Fruit fly (Drosophila melanogaster) whole organism, embryonic: Measurements from ENCODE around the gene CG15534.

Experiments
- Atf-2 ChIP-seq: fragments of 200-800 bp; sonication (Bioruptor generic); optimal IDR thresholded peaks from 2 replicates; lab custom pipeline; 2016; ENCODE audit warnings: missing biosample characterization, missing genetic modification characterization
- Atf3 ChIP-seq: fragments of 200-800 bp; sonication (Bioruptor generic); optimal IDR thresholded peaks from 3 replicates; lab custom pipeline; 2016; ENCODE audit warnings: missing biosample characterization, missing genetic modification characterization
- CG10209 ChIP-seq: fragments of 200-800 bp; sonication (Bioruptor generic); optimal IDR thresholded peaks from 3 replicates; lab custom pipeline; 2017; ENCODE audit warnings: missing biosample characterization, mild to moderate bottlenecking, missing genetic modification characterization, missing genetic modification reagents
- CG10462 ChIP-seq: fragments of 200-800 bp; sonication (Bioruptor generic); optimal IDR thresholded peaks from 2 replicates; lab custom pipeline; 2016; ENCODE audit warnings: missing biosample characterization, missing genetic modification characterization
- CG11695 ChIP-seq: fragments of 200-800 bp; sonication (Bioruptor generic); IDR thresholded peaks from 3 replicates; pipeline ENCODE4 v1.3.6; 2022; ENCODE audit warnings: missing biosample characterization, missing genetic modification characterization
- CG1233 ChIP-seq: fragments of 200-800 bp; sonication (Bioruptor generic); optimal IDR thresholded peaks from 4 replicates; lab custom pipeline; 2018; ENCODE audit warnings: missing biosample characterization, mild to moderate bottlenecking, missing genetic modification characterization
- CG12391 ChIP-seq: fragments of 200-800 bp; sonication (Bioruptor generic); optimal IDR thresholded peaks from 3 replicates; lab custom pipeline; 2018; ENCODE audit warnings: missing biosample characterization, mild to moderate bottlenecking, missing genetic modification characterization, moderate library complexity
- CG12942 ChIP-seq: fragments of 200-800 bp; sonication (Bioruptor generic); optimal IDR thresholded peaks from 3 replicates; lab custom pipeline; 2016; ENCODE audit warnings: missing biosample characterization, missing genetic modification characterization
- CG13624 ChIP-seq: fragments of 200-800 bp; sonication (Bioruptor generic); optimal IDR thresholded peaks from 2 replicates; lab custom pipeline; 2016; ENCODE audit warnings: missing biosample characterization, missing genetic modification characterization
- CG15011 ChIP-seq: fragments of 200-800 bp; sonication (Bioruptor generic); optimal IDR thresholded peaks from 3 replicates; lab custom pipeline; 2018; ENCODE audit warnings: missing biosample characterization, mild to moderate bottlenecking, missing genetic modification characterization
- CG1602 ChIP-seq: fragments of 200-800 bp; sonication (Bioruptor generic); optimal IDR thresholded peaks from 3 replicates; lab custom pipeline; 2016; ENCODE audit warnings: missing biosample characterization, missing genetic modification characterization
- CG16813 ChIP-seq: fragments of 200-800 bp; sonication (Bioruptor generic); IDR thresholded peaks from 3 replicates; pipeline ENCODE4 v1.3.6; 2022; ENCODE audit warnings: missing biosample characterization, missing genetic modification characterization; ENCODE audit not compliant: partially characterized antibody
- CG18262 ChIP-seq: fragments of 200-800 bp; optimal IDR thresholded peaks from 3 replicates; lab custom pipeline; 2019; ENCODE audit warnings: missing biosample characterization, mild to moderate bottlenecking, missing genetic modification characterization, moderate library complexity
- CG2116 ChIP-seq: fragments of 200-800 bp; sonication (Bioruptor generic); optimal IDR thresholded peaks from 3 replicates; lab custom pipeline; 2018; ENCODE audit warnings: missing biosample characterization, mild to moderate bottlenecking, missing genetic modification characterization
- CG2129 ChIP-seq: fragments of 200-800 bp; sonication (Bioruptor generic); IDR thresholded peaks from 2 replicates; pipeline ENCODE4 v1.3.6; 2022; ENCODE audit warnings: missing biosample characterization, missing genetic modification characterization; ENCODE audit not compliant: partially characterized antibody
- CG31365 ChIP-seq: fragments of 200-800 bp; sonication (Bioruptor generic); optimal IDR thresholded peaks from 2 replicates; lab custom pipeline; 2018; ENCODE audit warnings: missing biosample characterization, mild to moderate bottlenecking, missing genetic modification characterization
- CG4617 ChIP-seq: fragments of 200-800 bp; sonication (Bioruptor generic); optimal IDR thresholded peaks from 3 replicates; lab custom pipeline; 2016; ENCODE audit warnings: missing biosample characterization, missing genetic modification characterization, borderline replicate concordance
- CG4730 ChIP-seq: fragments of 200-800 bp; sonication (Bioruptor generic); IDR thresholded peaks from 2 replicates; pipeline ENCODE4 v1.3.6; 2022; ENCODE audit warnings: missing biosample characterization, missing genetic modification characterization
- CG7839 ChIP-seq: fragments of 200-800 bp; sonication (Bioruptor generic); optimal IDR thresholded peaks from 3 replicates; lab custom pipeline; 2018; ENCODE audit warnings: missing biosample characterization, mild to moderate bottlenecking, missing genetic modification characterization, moderate library complexity
- CG8359 ChIP-seq: fragments of 200-800 bp; sonication (Bioruptor generic); optimal IDR thresholded peaks from 2 replicates; lab custom pipeline; 2017; ENCODE audit warnings: missing biosample characterization, mild to moderate bottlenecking, missing genetic modification characterization, borderline replicate concordance
- CG8478 ChIP-seq: fragments of >200 bp; optimal IDR thresholded peaks from 2 replicates; lab custom pipeline; 2018
- CG8924 ChIP-seq: fragments of 200-800 bp; optimal IDR thresholded peaks from 3 replicates; lab custom pipeline; 2019; ENCODE audit warnings: missing biosample characterization, mild to moderate bottlenecking, missing genetic modification characterization, moderate library complexity
- CG8944 ChIP-seq: fragments of 200-800 bp; sonication (Bioruptor generic); optimal IDR thresholded peaks from 3 replicates; lab custom pipeline; 2016; ENCODE audit warnings: missing biosample characterization, missing genetic modification characterization
- CG9817 ChIP-seq: fragments of 200-800 bp; sonication (Bioruptor generic); optimal IDR thresholded peaks from 2 replicates; lab custom pipeline; 2018; ENCODE audit warnings: missing biosample characterization, mild to moderate bottlenecking, missing genetic modification characterization, moderate library complexity
- Dbx ChIP-seq: fragments of 200-800 bp; sonication (Bioruptor generic); IDR thresholded peaks from 3 replicates; pipeline ENCODE4 v1.3.6; 2022; ENCODE audit warnings: missing biosample characterization, missing genetic modification characterization
- Dll ChIP-seq: fragments of 200-800 bp; sonication (Bioruptor generic); IDR thresholded peaks from 4 replicates; pipeline ENCODE4 v1.3.6; 2022; ENCODE audit warnings: missing biosample characterization, missing genetic modification characterization; ENCODE audit not compliant: partially characterized antibody
- Doc2 ChIP-seq: fragments of 200-800 bp; sonication (Bioruptor generic); IDR thresholded peaks from 2 replicates; pipeline ENCODE4 v1.3.6; 2022; ENCODE audit warnings: missing biosample characterization, missing genetic modification characterization
- HHEX ChIP-seq: fragments of 200-800 bp; sonication (Bioruptor generic); optimal IDR thresholded peaks from 3 replicates; lab custom pipeline; 2017; ENCODE audit warnings: missing biosample characterization, mild to moderate bottlenecking, missing genetic modification characterization, missing genetic modification reagents
- Neu2 ChIP-seq: fragments of 200-800 bp; sonication (Bioruptor generic); optimal IDR thresholded peaks from 3 replicates; lab custom pipeline; 2016; ENCODE audit warnings: missing biosample characterization, missing genetic modification characterization, borderline replicate concordance
- Poxn ChIP-seq: fragments of 200-800 bp; sonication (Bioruptor generic); IDR thresholded peaks from 2 replicates; pipeline ENCODE4 v1.3.6; 2022; ENCODE audit warnings: missing biosample characterization, missing genetic modification characterization
- Rx ChIP-seq: fragments of 200-800 bp; sonication (Bioruptor generic); IDR thresholded peaks from 2 replicates; pipeline ENCODE4 v1.3.6; 2022; ENCODE audit warnings: missing biosample characterization, missing genetic modification characterization
- Scr ChIP-seq: fragments of 200-800 bp; sonication (Bioruptor generic); IDR thresholded peaks from 2 replicates; pipeline ENCODE4 v1.3.6; 2022; ENCODE audit warnings: missing biosample characterization, missing genetic modification characterization; ENCODE audit not compliant: partially characterized antibody
- Tbp ChIP-seq: fragments of >200 bp; optimal IDR thresholded peaks from 2 replicates; lab custom pipeline; 2018; ENCODE audit warnings: missing biosample characterization, missing genetic modification characterization
- Usf ChIP-seq: fragments of 200-800 bp; sonication (Bioruptor generic); optimal IDR thresholded peaks from 2 replicates; lab custom pipeline; 2017; ENCODE audit warnings: missing genotype, missing biosample characterization, missing genetic modification characterization
- ase ChIP-seq: fragments of 200-800 bp; sonication (Bioruptor generic); IDR thresholded peaks from 3 replicates; pipeline ENCODE4 v1.3.6; 2022; ENCODE audit warnings: missing biosample characterization, missing genetic modification characterization
- disco-r ChIP-seq: fragments of 200-800 bp; sonication (Bioruptor generic); optimal IDR thresholded peaks from 2 replicates; lab custom pipeline; 2016; ENCODE audit warnings: missing biosample characterization, missing genetic modification characterization
- gsb-n ChIP-seq: fragments of 200-800 bp; sonication (Bioruptor generic); optimal IDR thresholded peaks from 3 replicates; lab custom pipeline; 2018; ENCODE audit warnings: missing biosample characterization, mild to moderate bottlenecking, missing genetic modification characterization
- kah ChIP-seq: fragments of 200-800 bp; sonication (Bioruptor generic); optimal IDR thresholded peaks from 2 replicates; lab custom pipeline; 2018; ENCODE audit warnings: missing biosample characterization, mild to moderate bottlenecking, missing genetic modification characterization
- ken ChIP-seq: fragments of 200-800 bp; sonication (Bioruptor generic); IDR thresholded peaks from 3 replicates; pipeline ENCODE4 v1.3.6; 2022; ENCODE audit warnings: missing biosample characterization, missing genetic modification characterization
- lbe ChIP-seq: fragments of 200-800 bp; sonication (Bioruptor generic); optimal IDR thresholded peaks from 2 replicates; lab custom pipeline; 2016; ENCODE audit warnings: missing biosample characterization, mild to moderate bottlenecking, missing genetic modification characterization
- pzg ChIP-seq: fragments of 200-800 bp; sonication (Bioruptor generic); optimal IDR thresholded peaks from 3 replicates; lab custom pipeline; 2018; ENCODE audit warnings: missing biosample characterization, mild to moderate bottlenecking, missing genetic modification characterization, moderate library complexity
- salm ChIP-seq: fragments of 200-800 bp; sonication (Bioruptor generic); optimal IDR thresholded peaks from 2 replicates; lab custom pipeline; 2018; ENCODE audit warnings: missing biosample characterization, mild to moderate bottlenecking, missing genetic modification characterization
- sc ChIP-seq, 3 experiments: fragments of >200 bp in 2 of 3; fragments of 200-800 bp in 1 of 3; sonication (Bioruptor generic) in 1 of 3; optimal IDR thresholded peaks; 2 replicates in 2 of 3; 3 replicates in 1 of 3; lab custom pipeline; 2017; ENCODE audit warnings: mild to moderate bottlenecking in 1 of 3, missing biosample characterization in 1 of 3, missing genetic modification characterization in 1 of 3, missing genetic modification reagents in 1 of 3
- shn ChIP-seq: fragments of 200-800 bp; sonication (Bioruptor generic); optimal IDR thresholded peaks from 3 replicates; lab custom pipeline; 2016; ENCODE audit warnings: missing biosample characterization, missing genetic modification characterization
- sna ChIP-seq: fragments of 200-800 bp; sonication (Bioruptor generic); IDR thresholded peaks from 2 replicates; pipeline ENCODE4 v1.3.6; 2022; ENCODE audit warnings: missing biosample characterization, missing genetic modification characterization; ENCODE audit not compliant: partially characterized antibody
- stwl ChIP-seq: fragments of 200-800 bp; sonication (Bioruptor generic); optimal IDR thresholded peaks from 3 replicates; lab custom pipeline; 2018; ENCODE audit warnings: missing biosample characterization, mild to moderate bottlenecking, missing genetic modification characterization, moderate library complexity
- z ChIP-seq: fragments of 200-800 bp; sonication (Bioruptor generic); IDR thresholded peaks from 3 replicates; pipeline ENCODE4 v1.3.6; 2022; ENCODE audit warnings: missing biosample characterization, missing genetic modification characterization
- zfh1 ChIP-seq: fragments of 200-800 bp; sonication (Bioruptor generic); IDR thresholded peaks from 3 replicates; pipeline ENCODE4 v1.3.6; 2022; ENCODE audit warnings: missing biosample characterization, missing genetic modification characterization
- zfh2 ChIP-seq: fragments of 200-800 bp; sonication (Bioruptor generic); optimal IDR thresholded peaks from 2 replicates; lab custom pipeline; 2016; ENCODE audit warnings: missing biosample characterization, missing genetic modification characterization

The CG15534 gene

DNA sequence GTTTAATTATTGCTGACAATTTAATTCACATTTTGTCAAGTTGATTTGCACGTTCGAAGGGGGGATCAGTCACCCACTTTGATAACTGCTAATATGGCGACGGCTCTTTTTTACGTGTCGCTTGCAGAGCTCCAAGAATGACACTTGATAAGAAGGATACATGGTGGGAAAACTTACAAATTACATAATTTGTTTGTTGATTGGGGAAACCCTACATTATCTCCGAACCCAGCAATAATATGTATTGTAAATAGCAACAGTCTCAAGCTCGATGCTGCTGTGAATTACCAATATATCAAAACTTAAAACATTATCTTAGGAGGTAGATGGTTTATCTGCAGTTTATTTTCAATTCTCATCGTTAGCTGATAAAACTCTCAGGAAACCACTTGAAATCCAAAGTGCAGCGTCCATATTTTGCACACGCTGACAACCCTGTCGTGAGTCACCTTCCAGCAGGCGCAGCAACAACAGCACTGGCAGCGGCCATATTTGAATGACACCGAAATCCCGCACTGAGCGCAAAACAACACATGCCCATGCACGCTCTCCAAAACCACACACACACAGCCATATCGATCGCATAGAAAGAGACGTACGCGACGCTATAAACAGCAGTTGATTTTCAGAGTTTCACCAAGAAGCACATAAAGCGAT lies 43.5 kb upstream of the CG15534 start (continued):
- peak; percentile 18 for TF ChIP-seq pzg (GFP tag; lab: Kevin White, UChicago)
- peak; percentile 73 for TF ChIP-seq kah (GFP tag; lab: Kevin White, UChicago)
- peak; percentile 87 for TF ChIP-seq zfh1
- TF ChIP-seq Usf (GFP tag; lab: Kevin White, UChicago) = peak; percentile 99
- peak; percentile 96 for TF ChIP-seq CG1602 (GFP tag; lab: Kevin White, UChicago)
- no peak for TF ChIP-seq CG8478 (lab: Kevin White, UChicago)
- TF ChIP-seq Dbx (GFP tag; lab: Robert Waterston, UW) = peak; percentile 86
- no peak for TF ChIP-seq sc (optimal IDR thresholded peaks at IDR 0.05; lab: Kevin White, UChicago)
- TF ChIP-seq sc (GFP tag; optimal IDR thresholded peaks at IDR 0.05; lab: Kevin White, UChicago) = peak; percentile 97
- peak; percentile 32; the same call in 1 of the 2 replicates for TF ChIP-seq Poxn (GFP tag; lab: Robert Waterston, UW)
- peak; percentile 96 for TF ChIP-seq CG13624 (GFP tag; lab: Kevin White, UChicago)
- peak; percentile 94 for TF ChIP-seq CG10462
- no peak for TF ChIP-seq sna (GFP tag; lab: Robert Waterston, UW)
- 0 out of 3 replicates have a peak, but pooled peaks have one; percentile 39 for TF ChIP-seq z (GFP tag; lab: Robert Waterston, UW)
- TF ChIP-seq CG31365 (tag; lab: Kevin White, UChicago) = peak; percentile 69
- TF ChIP-seq Doc2 (GFP tag; lab: Robert Waterston, UW) = peak; percentile 63; the same call in 1 of the 2 replicates
- peak; percentile 97 for TF ChIP-seq Atf3 (GFP tag; lab: Kevin White, UChicago)
- no peak for TF ChIP-seq Dll (GFP tag; lab: Robert Waterston, UW)
- no peak for TF ChIP-seq Scr (GFP tag; lab: Robert Waterston, UW)
- peak; percentile 95 for TF ChIP-seq Neu2 (GFP tag; lab: Kevin White, UChicago)
- TF ChIP-seq Rx (GFP tag; lab: Robert Waterston, UW) = peak; percentile 83
- TF ChIP-seq CG4730 (GFP tag; lab: Robert Waterston, UW) = peak; percentile 82
- peak; percentile 82 for TF ChIP-seq CG4617
- peak; percentile 89 for TF ChIP-seq ken (GFP tag; lab: Robert Waterston, UW)
- TF ChIP-seq CG18262 (tag; lab: Kevin White, UChicago) = peak; percentile 98
- peak; percentile 96 for TF ChIP-seq CG12391
- TF ChIP-seq gsb-n (tag; lab: Kevin White, UChicago) = peak; percentile 80
- TF ChIP-seq CG9817 = peak; percentile 91
- peak; percentile 97 for TF ChIP-seq CG8944 (GFP tag; lab: Kevin White, UChicago)
- no peak for TF ChIP-seq CG2129 (GFP tag; lab: Robert Waterston, UW)
- TF ChIP-seq CG2116 (GFP tag; lab: Kevin White, UChicago) = peak; percentile 83
- peak; percentile 94 for TF ChIP-seq CG12942
- peak; percentile 96 for TF ChIP-seq CG8924
- TF ChIP-seq CG10209 = peak; percentile 97
- TF ChIP-seq CG7839 = peak; percentile 97
- peak; percentile 95 for TF ChIP-seq HHEX
- TF ChIP-seq CG16813 (GFP tag; lab: Robert Waterston, UW) = 0 out of 3 replicates have a peak, but pooled peaks have one; percentile 13
- peak; percentile 78 for TF ChIP-seq ase (GFP tag; lab: Robert Waterston, UW)
- peak; percentile 99 for TF ChIP-seq Atf-2
- peak; percentile 67 for TF ChIP-seq salm (tag; lab: Kevin White, UChicago)
- TF ChIP-seq CG15011 (GFP tag; lab: Kevin White, UChicago) = peak; percentile 97
- TF ChIP-seq disco-r (GFP tag; lab: Kevin White, UChicago) = peak; percentile 97
- peak; percentile 97 for TF ChIP-seq shn (GFP tag; lab: Kevin White, UChicago)
- peak; percentile 96 for TF ChIP-seq zfh2 (GFP tag; lab: Kevin White, UChicago)
- TF ChIP-seq stwl = peak; percentile 33
- peak; percentile 42 for TF ChIP-seq lbe (GFP tag; lab: Kevin White, UChicago)
- peak; percentile 92 for TF ChIP-seq CG11695 (GFP tag; lab: Robert Waterston, UW)
- peak; percentile 97 for TF ChIP-seq CG1233 (GFP tag; lab: Kevin White, UChicago)
- TF ChIP-seq Tbp (GFP tag; lab: Kevin White, UChicago) = no peak
- TF ChIP-seq CG8359 (GFP tag; lab: Kevin White, UChicago) = peak; percentile 87
